Worm (Caenorhabditis elegans) whole organism, late embryonic: ENCODE measurements around the gene E02H1.1.

Experiments used
- C08G9.2 ChIP-seq: sonication (generic microtip); optimal IDR thresholded peaks from 2 replicates; lab custom pipeline; 2016; ENCODE audit warnings: mild to moderate bottlenecking, missing genetic modification characterization, moderate library complexity, missing compliant biosample characterization
- C38D4.7 ChIP-seq: fragments of 200-800 bp; sonication (Bioruptor generic); optimal IDR thresholded peaks from 2 replicates; lab custom pipeline; 2018; ENCODE audit warnings: mild to moderate bottlenecking, missing genetic modification characterization, moderate library complexity, missing compliant biosample characterization
- K02D7.2 ChIP-seq: sonication (generic microtip); optimal IDR thresholded peaks from 2 replicates; lab custom pipeline; 2017; ENCODE audit warnings: mild to moderate bottlenecking, missing genetic modification characterization, missing compliant biosample characterization
- K09A11.1 ChIP-seq: sonication (generic microtip); optimal IDR thresholded peaks from 2 replicates; lab custom pipeline; 2017; ENCODE audit warnings: antibody characterized with exemption, mild to moderate bottlenecking, missing genetic modification characterization, missing compliant biosample characterization; ENCODE audit not compliant: insufficient read depth
- T23F11.4 ChIP-seq: fragments of 200-800 bp; sonication (Bioruptor generic); optimal IDR thresholded peaks from 2 replicates; lab custom pipeline; 2018; ENCODE audit warnings: mild to moderate bottlenecking, missing genetic modification characterization, missing compliant biosample characterization
- Y22D7AL.16 ChIP-seq: sonication (generic microtip); optimal IDR thresholded peaks from 2 replicates; lab custom pipeline; 2016; ENCODE audit warnings: missing genetic modification characterization, missing compliant biosample characterization
- ahr-1 ChIP-seq: sonication (generic microtip); optimal IDR thresholded peaks from 2 replicates; lab custom pipeline; 2016; ENCODE audit warnings: missing genetic modification characterization, missing compliant biosample characterization
- ama-1 ChIP-seq: fragments of 150-350 bp; optimal IDR thresholded peaks from 2 replicates; lab custom pipeline; 2014
- ceh-14 ChIP-seq: sonication (generic microtip); optimal IDR thresholded peaks from 2 replicates; lab custom pipeline; 2016; ENCODE audit warnings: missing genotype, missing genetic modification characterization, missing compliant biosample characterization
- ceh-18 ChIP-seq: sonication (generic microtip); optimal IDR thresholded peaks from 2 replicates; lab custom pipeline; 2016; ENCODE audit warnings: missing genetic modification characterization, missing compliant biosample characterization
- ceh-19 ChIP-seq: fragments of 200-800 bp; sonication (Bioruptor generic); optimal IDR thresholded peaks from 2 replicates; lab custom pipeline; 2018; ENCODE audit warnings: mild to moderate bottlenecking, missing genetic modification characterization, missing compliant biosample characterization
- ceh-24 ChIP-seq: sonication (generic microtip); optimal IDR thresholded peaks from 2 replicates; lab custom pipeline; 2016; ENCODE audit warnings: mild to moderate bottlenecking, missing genetic modification characterization, missing compliant biosample characterization
- ceh-30 ChIP-seq: fragments of 150-350 bp; optimal IDR thresholded peaks from 2 replicates; lab custom pipeline; 2014; ENCODE audit warnings: missing biosample characterization, missing genetic modification characterization
- ceh-31 ChIP-seq: sonication (generic microtip); optimal IDR thresholded peaks from 2 replicates; lab custom pipeline; 2016; ENCODE audit warnings: missing genetic modification characterization, missing compliant biosample characterization
- ceh-45 ChIP-seq: fragments of 200-800 bp; sonication (Bioruptor generic); IDR thresholded peaks from 2 replicates; pipeline ENCODE4 v1.3.6; 2022; ENCODE audit warnings: missing genetic modification reagents, missing genetic modification characterization, missing compliant biosample characterization
- ceh-48 ChIP-seq: sonication (generic microtip); optimal IDR thresholded peaks from 2 replicates; lab custom pipeline; 2016; ENCODE audit warnings: missing genetic modification characterization, inconsistent platforms, missing compliant biosample characterization
- ceh-6 ChIP-seq: fragments of 200-800 bp; sonication (Bioruptor generic); optimal IDR thresholded peaks from 2 replicates; lab custom pipeline; 2018; ENCODE audit warnings: mild to moderate bottlenecking, missing genetic modification characterization, missing compliant biosample characterization
- dmd-4 ChIP-seq: sonication (generic microtip); optimal IDR thresholded peaks from 2 replicates; lab custom pipeline; 2016; ENCODE audit warnings: borderline replicate concordance, missing genetic modification characterization, missing compliant biosample characterization
- dve-1 ChIP-seq: sonication (generic microtip); optimal IDR thresholded peaks from 2 replicates; lab custom pipeline; 2017; ENCODE audit warnings: antibody characterized with exemption, mild to moderate bottlenecking, missing genetic modification characterization, missing compliant biosample characterization
- elt-4 ChIP-seq: sonication (generic microtip); optimal IDR thresholded peaks from 2 replicates; lab custom pipeline; 2016; ENCODE audit warnings: missing genetic modification characterization, missing compliant biosample characterization
- ets-4 ChIP-seq: sonication (generic microtip); optimal IDR thresholded peaks from 2 replicates; lab custom pipeline; 2016; ENCODE audit warnings: missing genetic modification characterization, missing compliant biosample characterization
- eyg-1 ChIP-seq: sonication (generic microtip); optimal IDR thresholded peaks from 2 replicates; lab custom pipeline; 2016; ENCODE audit warnings: missing genotype, missing genetic modification characterization, missing compliant biosample characterization
- fax-1 ChIP-seq: sonication (generic microtip); optimal IDR thresholded peaks from 2 replicates; lab custom pipeline; 2016; ENCODE audit warnings: missing genotype, missing genetic modification characterization, missing compliant biosample characterization
- fkh-10 ChIP-seq: fragments of 150-350 bp; optimal IDR thresholded peaks from 2 replicates; lab custom pipeline; 2014; ENCODE audit warnings: missing biosample characterization, missing genetic modification reagents, missing genetic modification characterization
- fkh-6 ChIP-seq: sonication (generic microtip); optimal IDR thresholded peaks from 2 replicates; lab custom pipeline; 2016; ENCODE audit warnings: missing genetic modification characterization, missing compliant biosample characterization
- gmeb-2 ChIP-seq: sonication (generic microtip); optimal IDR thresholded peaks from 2 replicates; lab custom pipeline; 2016; ENCODE audit warnings: missing genetic modification characterization, inconsistent platforms, missing compliant biosample characterization
- hlh-13 ChIP-seq: fragments of 200-800 bp; sonication (Bioruptor generic); optimal IDR thresholded peaks from 2 replicates; lab custom pipeline; 2018; ENCODE audit warnings: mild to moderate bottlenecking, missing genetic modification characterization, missing compliant biosample characterization
- hlh-8 ChIP-seq: sonication (generic microtip); optimal IDR thresholded peaks from 2 replicates; lab custom pipeline; 2016; ENCODE audit warnings: missing genotype, missing genetic modification characterization, missing compliant biosample characterization
- lim-6 ChIP-seq: sonication (generic microtip); optimal IDR thresholded peaks from 2 replicates; lab custom pipeline; 2016; ENCODE audit warnings: missing genetic modification characterization, missing compliant biosample characterization
- madf-2 ChIP-seq: sonication (generic microtip); optimal IDR thresholded peaks from 2 replicates; lab custom pipeline; 2017; ENCODE audit warnings: missing genetic modification characterization, missing compliant biosample characterization
- mec-3 ChIP-seq: sonication (generic microtip); optimal IDR thresholded peaks from 2 replicates; lab custom pipeline; 2016; ENCODE audit warnings: borderline replicate concordance, missing genetic modification characterization, missing compliant biosample characterization
- nfya-1 ChIP-seq: sonication (generic microtip); optimal IDR thresholded peaks from 2 replicates; lab custom pipeline; 2017; ENCODE audit warnings: missing genetic modification characterization, mild to moderate bottlenecking, missing compliant biosample characterization, antibody characterized with exemption, moderate library complexity
- nhr-11 ChIP-seq: fragments of 150-350 bp; optimal IDR thresholded peaks from 2 replicates; lab custom pipeline; 2014; ENCODE audit warnings: missing biosample characterization, missing genetic modification characterization
- nhr-232 ChIP-seq: sonication (generic microtip); optimal IDR thresholded peaks from 2 replicates; lab custom pipeline; 2016; ENCODE audit warnings: missing genetic modification characterization, missing compliant biosample characterization
- npax-4 ChIP-seq: sonication (generic microtip); optimal IDR thresholded peaks from 2 replicates; lab custom pipeline; 2016; ENCODE audit warnings: missing genetic modification characterization, missing compliant biosample characterization
- pat-9 ChIP-seq: fragments of 200-800 bp; sonication (Bioruptor generic); optimal IDR thresholded peaks from 2 replicates; lab custom pipeline; 2018; ENCODE audit warnings: mild to moderate bottlenecking, missing genetic modification characterization, moderate library complexity, missing compliant biosample characterization
- pax-1 ChIP-seq: fragments of 150-350 bp; optimal IDR thresholded peaks from 2 replicates; lab custom pipeline; 2014; ENCODE audit warnings: missing biosample characterization, missing genetic modification characterization
- pha-4 ChIP-seq: fragments of 150-350 bp; optimal IDR thresholded peaks from 2 replicates; lab custom pipeline; 2018; ENCODE audit warnings: missing biosample characterization, missing genetic modification reagents, missing genetic modification characterization
- pqm-1 ChIP-seq: sonication (generic microtip); optimal IDR thresholded peaks from 2 replicates; lab custom pipeline; 2016; ENCODE audit warnings: missing genetic modification characterization, missing compliant biosample characterization
- pros-1 ChIP-seq: fragments of 150-350 bp; optimal IDR thresholded peaks from 2 replicates; lab custom pipeline; 2014; ENCODE audit warnings: missing biosample characterization, missing genetic modification reagents, missing genetic modification characterization
- ref-2 ChIP-seq: sonication (generic microtip); optimal IDR thresholded peaks from 2 replicates; lab custom pipeline; 2016; ENCODE audit warnings: missing genetic modification characterization, missing compliant biosample characterization
- rnt-1 ChIP-seq: sonication (generic microtip); optimal IDR thresholded peaks from 2 replicates; lab custom pipeline; 2016; ENCODE audit warnings: missing genetic modification characterization, missing compliant biosample characterization
- sox-2 ChIP-seq: fragments of 200-800 bp; sonication (Bioruptor generic); IDR thresholded peaks from 2 replicates; pipeline ENCODE4 v1.3.6; 2022; ENCODE audit warnings: missing genetic modification reagents, missing genetic modification characterization, missing compliant biosample characterization
- sox-4 ChIP-seq: sonication (generic microtip); optimal IDR thresholded peaks from 2 replicates; lab custom pipeline; 2017; ENCODE audit warnings: mild to moderate bottlenecking, missing genetic modification characterization, inconsistent platforms, missing compliant biosample characterization
- tbx-2 ChIP-seq: sonication (generic microtip); optimal IDR thresholded peaks from 2 replicates; lab custom pipeline; 2016; ENCODE audit warnings: missing genetic modification characterization, missing compliant biosample characterization
- tbx-7 ChIP-seq: sonication (generic microtip); optimal IDR thresholded peaks from 2 replicates; lab custom pipeline; 2016; ENCODE audit warnings: missing genotype, missing genetic modification characterization, missing compliant biosample characterization
- ttx-3 ChIP-seq: sonication (generic microtip); optimal IDR thresholded peaks from 2 replicates; lab custom pipeline; 2016; ENCODE audit warnings: missing genetic modification reagents, missing genetic modification characterization, missing compliant biosample characterization
- unc-3 ChIP-seq, 2 experiments: fragments of 200-800 bp in 1 of 2; sonication (Bioruptor generic) in 1 of 2; sonication (generic microtip) in 1 of 2; conservative IDR thresholded peaks in 1 of 2; optimal IDR thresholded peaks in 1 of 2; 2 replicates each; pipeline versions ENCODE4 v1.3.6 to Lab custom; 2016 to 2022; ENCODE audit warnings: missing compliant biosample characterization in 2 of 2, missing genetic modification characterization in 2 of 2, missing genetic modification reagents in 1 of 2
- unc-55 ChIP-seq: sonication (generic microtip); optimal IDR thresholded peaks from 2 replicates; lab custom pipeline; 2017; ENCODE audit warnings: missing biosample characterization, missing genetic modification reagents, missing genetic modification characterization
- zip-5 ChIP-seq: sonication (generic microtip); optimal IDR thresholded peaks from 2 replicates; lab custom pipeline; 2016; ENCODE audit warnings: missing genetic modification characterization, missing compliant biosample characterization
- ztf-16 ChIP-seq: sonication (generic microtip); optimal IDR thresholded peaks from 2 replicates; lab custom pipeline; 2017; ENCODE audit warnings: missing genetic modification characterization, missing compliant biosample characterization

E02H1.1 gene

DNA sequence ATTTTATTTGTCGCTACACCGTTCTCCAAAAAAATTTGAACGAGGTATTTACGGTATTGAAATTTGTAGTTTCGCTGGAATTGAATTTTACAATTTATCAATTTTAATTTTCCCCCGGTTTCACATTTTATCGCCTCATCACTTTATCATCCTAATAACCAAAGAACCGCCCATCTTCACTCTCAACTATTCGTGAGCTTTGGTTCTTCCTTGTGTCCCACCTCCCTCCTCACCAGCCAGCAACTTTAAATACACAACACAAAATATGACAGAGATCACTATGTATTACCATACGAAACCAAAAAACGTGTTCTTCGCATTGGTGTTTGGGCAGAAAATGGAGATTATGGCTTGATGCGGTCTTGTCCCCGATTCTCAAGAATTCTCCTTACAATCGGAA, 13.1 kb upstream of the E02H1.1 start:
- no peak for TF ChIP-seq unc-55 (GFP tag; lab: Kevin White, UChicago)
- TF ChIP-seq lim-6 (tag; lab: Kevin White, UChicago), result no peak
- no peak for TF ChIP-seq ama-1 (lab: Kevin White, UChicago)
- TF ChIP-seq pros-1, result no peak
- TF ChIP-seq ceh-45, result no peak
- no peak for TF ChIP-seq C38D4.7 (GFP tag; lab: Kevin White, UChicago)
- no peak for TF ChIP-seq ceh-6
- no peak for TF ChIP-seq fax-1 (tag; lab: Kevin White, UChicago)
- TF ChIP-seq tbx-2 (tag; lab: Kevin White, UChicago), result no peak
- TF ChIP-seq ceh-14 (tag; lab: Kevin White, UChicago), result no peak
- no peak for TF ChIP-seq nfya-1 (tag; lab: Kevin White, UChicago)
- TF ChIP-seq hlh-13 (GFP tag; lab: Kevin White, UChicago), result no peak
- no peak for TF ChIP-seq ceh-30
- no peak for TF ChIP-seq hlh-8

DNA sequence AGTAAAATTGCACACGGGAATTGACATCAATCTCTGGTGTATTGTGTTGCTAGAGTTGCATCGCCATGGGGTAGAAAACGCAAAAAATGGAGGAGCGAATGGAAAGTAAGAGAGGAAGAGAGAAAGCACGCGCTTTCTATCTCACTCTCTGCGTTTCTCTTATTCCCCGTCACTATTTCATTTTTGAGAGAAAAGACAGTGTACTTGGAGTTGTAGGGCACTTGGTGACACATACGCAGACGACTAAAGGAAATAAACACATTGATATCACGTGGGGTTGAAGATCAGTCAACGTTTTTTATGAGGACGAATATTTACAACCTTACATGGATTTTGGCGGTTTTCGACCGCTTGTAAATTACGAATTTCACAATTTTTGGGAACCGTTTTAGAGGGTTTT, 12.5 kb upstream of the E02H1.1 start:
- no peak for TF ChIP-seq npax-4
- no peak for TF ChIP-seq nhr-11 (tag; lab: Kevin White, UChicago)
- peak; percentile 42 for TF ChIP-seq rnt-1 (tag; lab: Kevin White, UChicago)
- no peak for TF ChIP-seq ceh-19 (GFP tag; lab: Kevin White, UChicago)
- TF ChIP-seq fkh-10, result no peak
- no peak for TF ChIP-seq ceh-45
- no peak for TF ChIP-seq ama-1 (lab: Kevin White, UChicago)
- no peak for TF ChIP-seq hlh-8
- TF ChIP-seq pat-9 (tag; lab: Kevin White, UChicago), result no peak
- TF ChIP-seq pros-1, result peak; percentile 41
- TF ChIP-seq ceh-18 (tag; lab: Kevin White, UChicago), result peak; percentile 84
- no peak for TF ChIP-seq ceh-24
- TF ChIP-seq ceh-31 (tag; lab: Kevin White, UChicago), result peak; percentile 41
- TF ChIP-seq sox-2, result no peak
- TF ChIP-seq zip-5 (tag; lab: Kevin White, UChicago), result no peak
- TF ChIP-seq dve-1, result peak; percentile 52
- no peak for TF ChIP-seq ets-4 (tag; lab: Kevin White, UChicago)
- TF ChIP-seq ref-2 (tag; lab: Kevin White, UChicago), result peak; percentile 10
- no peak for TF ChIP-seq ttx-3 (tag; lab: Kevin White, UChicago)
- no peak for TF ChIP-seq pha-4 (tag; lab: Kevin White, UChicago)
- TF ChIP-seq K02D7.2 (tag; lab: Kevin White, UChicago), result no peak
- TF ChIP-seq gmeb-2, result no peak
- TF ChIP-seq mec-3 (tag; lab: Kevin White, UChicago), result no peak
- TF ChIP-seq pax-1 (tag; lab: Kevin White, UChicago), result peak; percentile 32
- TF ChIP-seq sox-4 (tag; lab: Kevin White, UChicago), result no peak
- TF ChIP-seq fkh-6 (tag; lab: Kevin White, UChicago), result no peak
- no peak for TF ChIP-seq nhr-232 (tag; lab: Kevin White, UChicago)
- TF ChIP-seq ztf-16 (tag; lab: Kevin White, UChicago), result no peak
- no peak for TF ChIP-seq C08G9.2 (tag; lab: Kevin White, UChicago)
- TF ChIP-seq hlh-13 (GFP tag; lab: Kevin White, UChicago), result no peak
- TF ChIP-seq unc-3 (GFP tag; conservative IDR thresholded peaks at IDR 0.05; lab: Robert Waterston, UW), result no peak
- no peak for TF ChIP-seq unc-3 (tag; optimal IDR thresholded peaks at IDR 0.05; lab: Kevin White, UChicago)
- peak; percentile 8 for TF ChIP-seq pqm-1 (tag; lab: Kevin White, UChicago)
- no peak for TF ChIP-seq elt-4
- TF ChIP-seq Y22D7AL.16 (tag; lab: Kevin White, UChicago), result no peak
- no peak for TF ChIP-seq madf-2
- peak; percentile 76 for TF ChIP-seq nfya-1 (tag; lab: Kevin White, UChicago)
- no peak for TF ChIP-seq lim-6 (tag; lab: Kevin White, UChicago)
- no peak for TF ChIP-seq ceh-6
- TF ChIP-seq T23F11.4, result no peak
- no peak for TF ChIP-seq tbx-7 (tag; lab: Kevin White, UChicago)
- TF ChIP-seq C38D4.7 (GFP tag; lab: Kevin White, UChicago), result no peak
- no peak for TF ChIP-seq dmd-4
- TF ChIP-seq ceh-48 (tag; lab: Kevin White, UChicago), result no peak
- TF ChIP-seq ahr-1 (tag; lab: Kevin White, UChicago), result no peak
- TF ChIP-seq eyg-1, result no peak
- TF ChIP-seq K09A11.1 (tag; lab: Kevin White, UChicago), result no peak
